Worm (Caenorhabditis elegans): ENCODE measurements around the gene pax-1.

Gene pax-1

ce11 chrV:8271395-8271794 lies 46.7 kb downstream of the pax-1 start (continued):
- TF ChIP-seq madf-6 (GFP tag; IDR thresholded peaks at IDR 0.05) (no peak), nhr-80 (tag; optimal IDR thresholded peaks at IDR 0.05) (no peak), F49E8.2 (tag; optimal IDR thresholded peaks at IDR 0.05; ENCODE audit: insufficient read depth) (no peak)

- no peak for TF ChIP-seq lir-1 (GFP tag; conservative IDR thresholded peaks at IDR 0.05)
- peak; percentile 59 for TF ChIP-seq nhr-80 (tag; optimal IDR thresholded peaks at IDR 0.05)
Measured at ce11 chrV:8271995-8272394, 47.3 kb downstream of the pax-1 start, which contains the start of gene asp-5. TSS of gene asp-5 (plus strand) at chrV:8272385.
